Fruit fly (Drosophila melanogaster): ENCODE results near the gene B9d2.

Gene B9d2

DNA sequence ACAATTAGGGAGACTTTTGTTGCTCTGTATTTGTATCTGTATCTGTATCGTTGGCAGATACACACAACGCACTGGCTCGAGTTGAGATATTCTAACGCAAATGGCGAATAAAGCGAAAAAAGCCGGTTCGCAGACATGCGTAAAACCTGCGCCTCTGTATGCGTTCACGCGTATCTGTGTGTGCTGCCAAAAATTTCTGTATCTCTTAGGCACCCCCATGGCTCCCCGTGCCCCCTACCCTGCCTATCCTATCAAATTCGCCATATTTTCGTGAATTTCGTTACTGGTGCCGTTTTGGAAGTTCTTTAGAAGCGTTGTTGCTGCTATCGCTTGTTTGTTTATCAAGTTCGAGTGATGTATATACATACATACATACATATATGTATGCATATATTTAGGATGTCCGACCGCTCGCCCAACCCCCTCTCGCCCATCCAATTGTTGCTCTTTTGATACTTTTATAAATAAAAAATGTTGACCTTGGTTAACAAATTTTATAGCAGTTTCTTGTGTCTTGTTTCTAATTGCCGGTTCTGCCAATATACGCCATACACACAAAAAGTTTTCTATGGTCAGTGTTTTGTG, 44.6 kb downstream of the B9d2 start:
- TF ChIP-seq cic (GFP tag; optimal IDR thresholded peaks at IDR 0.05) (no peak), tj (GFP tag; optimal IDR thresholded peaks at IDR 0.05) (no peak), CG14711 (tag; optimal IDR thresholded peaks at IDR 0.05) (no peak), ovo (GFP tag; optimal IDR thresholded peaks at IDR 0.05) (no peak), CG5204 (GFP tag; optimal IDR thresholded peaks at IDR 0.05) (no peak), CG7045 (GFP tag; optimal IDR thresholded peaks at IDR 0.05) (no peak), CG12768 (GFP tag; optimal IDR thresholded peaks at IDR 0.05) (no peak), CG7101 (tag; optimal IDR thresholded peaks at IDR 0.05) (no peak), pad (GFP tag; optimal IDR thresholded peaks at IDR 0.05) (no peak)

DNA sequence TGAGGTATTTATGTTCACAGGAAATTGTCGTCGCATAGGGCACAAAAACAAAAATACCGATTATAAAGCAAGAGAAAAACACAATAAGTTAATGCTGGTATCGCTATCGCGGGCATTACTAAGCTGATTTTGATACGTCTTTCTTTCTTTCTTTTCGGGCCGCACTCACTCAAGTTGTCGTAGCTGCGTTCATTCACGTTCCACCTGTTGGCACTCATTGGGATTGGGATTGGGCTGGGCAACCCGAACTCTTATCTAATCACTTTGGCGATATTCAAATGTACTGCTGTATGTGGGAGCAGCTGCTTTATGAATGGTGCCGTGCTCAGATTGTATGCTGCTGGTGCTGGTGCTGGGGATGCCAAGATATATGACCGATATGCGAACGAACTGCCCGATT, 45.8 kb downstream of the B9d2 start:
- TF ChIP-seq kay (GFP tag; ENCODE audit: borderline replicate concordance) (no peak), ovo (GFP tag; optimal IDR thresholded peaks at IDR 0.05) (no peak), cnc (optimal IDR thresholded peaks at IDR 0.05) (peak in 1 of 2 experiments; percentile 55), cic (GFP tag; optimal IDR thresholded peaks at IDR 0.05) (peak; percentile 9)

dm6 chr2L:6082936-6083627, 47.4 kb downstream of the B9d2 start:
- TF ChIP-seq cnc (optimal IDR thresholded peaks at IDR 0.05) (peak in 1 of 2 experiments; percentile 2), Crg-1 (GFP tag; optimal IDR thresholded peaks at IDR 0.05) (no peak), bab1 (GFP tag; optimal IDR thresholded peaks at IDR 0.05) (no peak), CG33017 (tag; optimal IDR thresholded peaks at IDR 0.05) (peak; percentile 74), ovo (GFP tag; optimal IDR thresholded peaks at IDR 0.05) (peak; percentile 97), Mnt (GFP tag; optimal IDR thresholded peaks at IDR 0.05) (peak; percentile 69), CG12768 (GFP tag; optimal IDR thresholded peaks at IDR 0.05) (peak; percentile 90), CG5204 (GFP tag; optimal IDR thresholded peaks at IDR 0.05) (no peak), CG7045 (GFP tag; optimal IDR thresholded peaks at IDR 0.05) (peak; percentile 8), Clk (GFP tag; optimal IDR thresholded peaks at IDR 0.05) (no peak), cic (GFP tag; optimal IDR thresholded peaks at IDR 0.05) (peak; percentile 96), CG7101 (tag; optimal IDR thresholded peaks at IDR 0.05) (peak; percentile 18), tj (GFP tag; optimal IDR thresholded peaks at IDR 0.05) (peak; percentile 65), Hr96 (GFP tag; optimal IDR thresholded peaks at IDR 0.05) (peak; percentile 44), CG11617 (GFP tag; optimal IDR thresholded peaks at IDR 0.05) (peak; percentile 4), kay (GFP tag; ENCODE audit: borderline replicate concordance) (peak; percentile 99)

DNA sequence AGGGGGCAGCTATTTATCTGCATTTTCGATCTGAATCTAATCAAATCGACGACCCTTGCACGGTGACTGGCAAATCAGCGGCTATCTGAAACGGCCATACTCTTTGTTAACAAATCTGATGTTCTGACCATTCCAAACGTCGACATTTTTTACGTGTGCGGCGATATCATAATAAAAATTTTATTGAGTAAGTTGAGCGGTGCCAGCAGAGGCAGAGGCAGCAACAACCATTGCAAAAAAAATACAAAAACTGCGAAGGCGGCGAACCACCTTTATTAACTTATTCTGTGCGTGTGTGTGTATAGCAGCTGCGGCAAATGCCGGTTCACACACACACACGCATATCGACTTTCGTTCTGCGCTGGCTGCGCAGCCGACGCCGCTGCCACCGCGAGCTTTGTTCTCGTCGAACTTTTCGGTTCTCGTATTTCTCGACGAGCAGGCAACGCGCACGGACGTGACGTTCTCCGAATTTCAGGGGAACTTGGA, 48.2 kb downstream of the B9d2 start, which contains the start of gene Kr-h1:
TSS of gene Kr-h1 (plus strand) at position 447 of the 489 bp plus-strand sequence.
- no peak for TF ChIP-seq toe (GFP tag; optimal IDR thresholded peaks at IDR 0.05)
- TF ChIP-seq tj (GFP tag; optimal IDR thresholded peaks at IDR 0.05): peak; percentile 78
- peak; percentile 5 for TF ChIP-seq CG7101 (tag; optimal IDR thresholded peaks at IDR 0.05)
- TF ChIP-seq CG5204 (GFP tag; optimal IDR thresholded peaks at IDR 0.05): no peak
- peak; percentile 21 for TF ChIP-seq CG14711 (tag; optimal IDR thresholded peaks at IDR 0.05)
- no peak for TF ChIP-seq Clk (GFP tag; optimal IDR thresholded peaks at IDR 0.05)
- TF ChIP-seq CG11617 (GFP tag; optimal IDR thresholded peaks at IDR 0.05): no peak
- TF ChIP-seq cic (GFP tag; optimal IDR thresholded peaks at IDR 0.05): peak; percentile 90
- TF ChIP-seq Crg-1 (GFP tag; optimal IDR thresholded peaks at IDR 0.05): no peak
- peak; percentile 67 for TF ChIP-seq CG12768 (GFP tag; optimal IDR thresholded peaks at IDR 0.05)
- TF ChIP-seq cnc (optimal IDR thresholded peaks at IDR 0.05): peak; percentile 64 to 95
- no peak for TF ChIP-seq CG7045 (GFP tag; optimal IDR thresholded peaks at IDR 0.05)
- TF ChIP-seq kay (GFP tag; ENCODE audit: borderline replicate concordance): no peak
- peak; percentile 6 for TF ChIP-seq Mnt (GFP tag; optimal IDR thresholded peaks at IDR 0.05)
- TF ChIP-seq CG1620 (GFP tag; optimal IDR thresholded peaks at IDR 0.05): no peak
- TF ChIP-seq CG33017 (tag; optimal IDR thresholded peaks at IDR 0.05): peak; percentile 50
- no peak for TF ChIP-seq bab1 (GFP tag; optimal IDR thresholded peaks at IDR 0.05)

DNA sequence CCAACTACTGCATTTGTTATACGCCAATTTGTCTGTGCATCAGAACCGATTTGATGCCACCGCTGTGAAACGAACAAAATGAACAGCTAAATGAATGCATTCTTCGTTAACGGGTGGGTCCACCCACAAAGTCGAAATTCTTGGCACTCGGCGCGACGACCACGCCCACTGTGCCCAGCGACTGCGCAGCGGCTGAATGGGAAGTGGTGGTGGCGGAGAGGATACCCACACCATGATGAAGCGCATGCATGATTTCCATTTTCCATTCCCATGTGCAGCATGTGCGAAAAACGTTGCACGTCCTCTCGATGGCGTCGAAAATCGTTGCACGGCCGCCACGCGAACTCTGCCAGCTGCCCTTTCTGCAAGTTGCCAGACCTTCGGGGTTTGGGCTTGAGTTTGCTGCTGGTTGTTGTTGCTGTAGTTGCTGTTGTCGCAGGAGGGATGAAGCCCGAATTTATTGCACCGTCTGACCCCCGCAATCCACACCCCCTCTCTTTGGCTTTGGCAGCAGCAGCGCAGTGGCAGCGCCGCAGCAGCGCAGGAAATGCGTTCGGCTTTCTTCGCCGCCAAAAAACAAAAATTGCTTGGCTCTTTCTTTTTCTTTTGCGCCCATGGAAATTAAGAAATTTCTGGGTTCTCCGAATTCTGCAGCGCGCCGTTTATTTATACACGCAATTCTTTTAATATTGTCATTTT, 49.2 kb downstream of the B9d2 start:
- TF ChIP-seq pad (GFP tag; optimal IDR thresholded peaks at IDR 0.05): peak; percentile 37
- TF ChIP-seq cnc (optimal IDR thresholded peaks at IDR 0.05): no peak
- TF ChIP-seq bab1 (GFP tag; optimal IDR thresholded peaks at IDR 0.05): no peak
- no peak for TF ChIP-seq CG33017 (tag; optimal IDR thresholded peaks at IDR 0.05)
- TF ChIP-seq toe (GFP tag; optimal IDR thresholded peaks at IDR 0.05): peak; percentile 29
- peak; percentile 17 for TF ChIP-seq CG1620 (GFP tag; optimal IDR thresholded peaks at IDR 0.05)
- TF ChIP-seq Hr96 (GFP tag; optimal IDR thresholded peaks at IDR 0.05): peak; percentile 34
- TF ChIP-seq CG7101 (tag; optimal IDR thresholded peaks at IDR 0.05): peak; percentile 42
- TF ChIP-seq tj (GFP tag; optimal IDR thresholded peaks at IDR 0.05): peak; percentile 70
- no peak for TF ChIP-seq CG7045 (GFP tag; optimal IDR thresholded peaks at IDR 0.05)
- TF ChIP-seq ovo (GFP tag; optimal IDR thresholded peaks at IDR 0.05): no peak
- TF ChIP-seq Mnt (GFP tag; optimal IDR thresholded peaks at IDR 0.05): peak; percentile 54
- peak; percentile 11 for TF ChIP-seq CG11617 (GFP tag; optimal IDR thresholded peaks at IDR 0.05)
- peak; percentile 89 for TF ChIP-seq cic (GFP tag; optimal IDR thresholded peaks at IDR 0.05)
- peak; percentile 67 for TF ChIP-seq CG12768 (GFP tag; optimal IDR thresholded peaks at IDR 0.05)
- peak; percentile 81 for TF ChIP-seq kay (GFP tag; ENCODE audit: borderline replicate concordance)
- no peak for TF ChIP-seq CG5204 (GFP tag; optimal IDR thresholded peaks at IDR 0.05)
- peak; percentile 22 for TF ChIP-seq Clk (GFP tag; optimal IDR thresholded peaks at IDR 0.05)
- no peak for TF ChIP-seq CG14711 (tag; optimal IDR thresholded peaks at IDR 0.05)
- no peak for TF ChIP-seq Crg-1 (GFP tag; optimal IDR thresholded peaks at IDR 0.05)

Measured in whole organism, adult.